Worm (Caenorhabditis elegans) whole organism, L2 larva: ENCODE measurements around the gene C37C3.18.

ENCODE experiments used
- ceh-82 ChIP-seq: fragments of 150-350 bp; optimal IDR thresholded peaks from 2 replicates; lab custom pipeline; 2014; ENCODE audit warnings: missing biosample characterization, missing genetic modification characterization
- mdl-1 ChIP-seq, 2 experiments: fragments of 150-350 bp in 1 of 2; sonication (generic microtip) in 1 of 2; optimal IDR thresholded peaks; 2 replicates each; lab custom pipeline; 2017; ENCODE audit warnings: missing biosample characterization in 2 of 2, missing genetic modification characterization in 2 of 2
- nhr-25 ChIP-seq: fragments of 150-350 bp; sonication (generic microtip); optimal IDR thresholded peaks from 3 replicates; lab custom pipeline; 2014; ENCODE audit warnings: missing biosample characterization, missing genetic modification characterization
- zag-1 ChIP-seq: fragments of 150-350 bp; optimal IDR thresholded peaks from 2 replicates; lab custom pipeline; 2014; ENCODE audit warnings: missing biosample characterization, missing genetic modification characterization

DNA sequence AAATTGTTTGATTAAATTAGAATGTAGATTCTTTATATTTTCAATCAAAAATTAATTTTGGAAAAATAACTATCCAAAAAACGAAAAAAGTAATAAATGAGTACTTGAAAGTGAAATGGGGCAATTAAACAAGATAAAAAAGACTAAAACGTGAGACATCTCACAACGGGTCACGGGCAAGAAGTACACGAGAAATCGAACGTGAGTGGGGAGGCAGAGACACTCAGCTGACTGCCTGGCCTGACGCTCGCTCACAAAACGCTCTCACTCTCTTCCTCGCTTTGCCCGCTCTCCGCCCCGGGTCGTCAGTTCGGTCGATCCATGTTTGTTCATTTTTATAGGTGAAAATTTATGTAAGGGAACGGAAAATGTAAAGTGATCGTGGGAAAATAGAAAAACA is 6.5 kb upstream of the C37C3.18 start:
- peak in 1 of 2 experiments; percentile 16 for TF ChIP-seq mdl-1 (tag; optimal IDR thresholded peaks at IDR 0.05; lab: Kevin White, UChicago)
- TF ChIP-seq ceh-82 (tag; lab: Kevin White, UChicago), result no peak
- TF ChIP-seq zag-1 (tag; lab: Kevin White, UChicago), result no peak
- no peak for TF ChIP-seq nhr-25
